Worm (Caenorhabditis elegans) whole organism, L3 larva: ENCODE measurements around the gene H37A05.2.

Source experiments
- R02D3.7 ChIP-seq: fragments of 150-350 bp; optimal IDR thresholded peaks from 2 replicates; lab custom pipeline; 2014; ENCODE audit warnings: missing biosample characterization, missing genetic modification characterization
- ZK546.5 ChIP-seq: sonication (generic microtip); optimal IDR thresholded peaks from 2 replicates; lab custom pipeline; 2017; ENCODE audit warnings: missing biosample characterization, missing genetic modification characterization
- aly-2 ChIP-seq: fragments of 150-350 bp; optimal IDR thresholded peaks from 2 replicates; lab custom pipeline; 2014; ENCODE audit warnings: missing biosample characterization, missing genetic modification characterization
- ama-1 ChIP-seq: fragments of 150-350 bp; optimal IDR thresholded peaks from 2 replicates; lab custom pipeline; 2018
- ceh-16 ChIP-seq: sonication (generic microtip); optimal IDR thresholded peaks from 2 replicates; lab custom pipeline; 2017; ENCODE audit warnings: missing biosample characterization, missing genetic modification characterization
- ceh-28 ChIP-seq: fragments of 150-350 bp; optimal IDR thresholded peaks from 2 replicates; lab custom pipeline; 2014; ENCODE audit warnings: missing biosample characterization, missing genetic modification reagents, missing genetic modification characterization
- ceh-82 ChIP-seq: fragments of 150-350 bp; optimal IDR thresholded peaks from 2 replicates; lab custom pipeline; 2014; ENCODE audit warnings: missing biosample characterization, missing genetic modification characterization
- ceh-9 ChIP-seq: sonication (generic microtip); optimal IDR thresholded peaks from 2 replicates; lab custom pipeline; 2018; ENCODE audit warnings: missing biosample characterization, missing genetic modification characterization
- daf-12 ChIP-seq: fragments of 150-350 bp; optimal IDR thresholded peaks from 2 replicates; lab custom pipeline; 2014; ENCODE audit warnings: missing biosample characterization, missing genetic modification reagents, missing genetic modification characterization
- egl-27 ChIP-seq: sonication (generic microtip); optimal IDR thresholded peaks from 4 replicates; lab custom pipeline; 2017; ENCODE audit warnings: missing biosample characterization, missing genetic modification reagents, missing genetic modification characterization
- egl-5 ChIP-seq: fragments of 150-350 bp; optimal IDR thresholded peaks from 2 replicates; lab custom pipeline; 2017; ENCODE audit warnings: missing biosample characterization, missing genetic modification reagents, missing genetic modification characterization, inconsistent platforms
- elt-1 ChIP-seq: fragments of 150-350 bp; optimal IDR thresholded peaks from 2 replicates; lab custom pipeline; 2014; ENCODE audit warnings: missing biosample characterization, missing genetic modification characterization
- elt-2 ChIP-seq: sonication (generic microtip); optimal IDR thresholded peaks from 2 replicates; lab custom pipeline; 2016; ENCODE audit warnings: missing genetic modification reagents, mild to moderate bottlenecking, missing genetic modification characterization, missing compliant biosample characterization
- elt-3 ChIP-seq, 3 experiments: fragments of 150-350 bp in 1 of 3; sonication (generic microtip) in 2 of 3; optimal IDR thresholded peaks; 2 replicates in 2 of 3; 4 replicates in 1 of 3; lab custom pipeline; 2014 to 2017; ENCODE audit warnings: missing biosample characterization in 3 of 3, missing genetic modification characterization in 3 of 3
- eor-1 ChIP-seq, 2 experiments: fragments of 150-350 bp; optimal IDR thresholded peaks; 2 replicates each; lab custom pipeline; 2014 to 2018; ENCODE audit warnings: missing biosample characterization in 2 of 2, missing genetic modification characterization in 2 of 2
- fkh-10 ChIP-seq: sonication (generic microtip); optimal IDR thresholded peaks from 2 replicates; lab custom pipeline; 2017; ENCODE audit warnings: missing biosample characterization, missing genetic modification reagents, missing genetic modification characterization
- fkh-2 ChIP-seq: fragments of 150-350 bp; optimal IDR thresholded peaks from 2 replicates; lab custom pipeline; 2014; ENCODE audit warnings: missing biosample characterization, missing genetic modification reagents, missing genetic modification characterization
- fos-1 ChIP-seq: fragments of 150-350 bp; optimal IDR thresholded peaks from 2 replicates; lab custom pipeline; 2014; ENCODE audit warnings: missing biosample characterization, missing genetic modification characterization
- hmg-11 ChIP-seq: sonication (generic microtip); optimal IDR thresholded peaks from 2 replicates; lab custom pipeline; 2016; ENCODE audit warnings: missing genetic modification characterization, missing compliant biosample characterization
- jun-1 ChIP-seq: fragments of 150-350 bp; optimal IDR thresholded peaks from 2 replicates; lab custom pipeline; 2014; ENCODE audit warnings: missing biosample characterization, missing genetic modification reagents, missing genetic modification characterization
- lin-15B ChIP-seq: fragments of 150-350 bp; optimal IDR thresholded peaks from 2 replicates; lab custom pipeline; 2014; ENCODE audit warnings: missing biosample characterization, missing genetic modification characterization
- lin-39 ChIP-seq: fragments of 150-350 bp; optimal IDR thresholded peaks from 2 replicates; lab custom pipeline; 2018; ENCODE audit warnings: missing biosample characterization, missing genetic modification reagents, missing genetic modification characterization
- lsy-12 ChIP-seq: sonication (generic microtip); optimal IDR thresholded peaks from 2 replicates; lab custom pipeline; 2016; ENCODE audit warnings: mild to moderate bottlenecking, missing genetic modification characterization, missing compliant biosample characterization
- mdl-1 ChIP-seq: fragments of 150-350 bp; optimal IDR thresholded peaks from 2 replicates; lab custom pipeline; 2014; ENCODE audit warnings: missing biosample characterization, missing genetic modification characterization
- mml-1 ChIP-seq: fragments of 150-350 bp; sonication (generic microtip); optimal IDR thresholded peaks from 3 replicates; lab custom pipeline; 2014; ENCODE audit warnings: missing biosample characterization, missing genetic modification characterization
- nfya-1 ChIP-seq: sonication (generic microtip); optimal IDR thresholded peaks from 2 replicates; lab custom pipeline; 2017; ENCODE audit warnings: missing genetic modification characterization, mild to moderate bottlenecking, missing compliant biosample characterization, antibody characterized with exemption, moderate library complexity; ENCODE audit not compliant: insufficient read depth
- nhr-11 ChIP-seq: fragments of 150-350 bp; optimal IDR thresholded peaks from 2 replicates; lab custom pipeline; 2014; ENCODE audit warnings: missing biosample characterization, missing genetic modification characterization
- nhr-12 ChIP-seq: fragments of 150-350 bp; optimal IDR thresholded peaks from 2 replicates; lab custom pipeline; 2014; ENCODE audit warnings: missing biosample characterization, missing genetic modification characterization
- nhr-23 ChIP-seq: fragments of 150-350 bp; optimal IDR thresholded peaks from 2 replicates; lab custom pipeline; 2014; ENCODE audit warnings: missing biosample characterization, missing genetic modification reagents, missing genetic modification characterization
- nhr-237 ChIP-seq: fragments of 150-350 bp; optimal IDR thresholded peaks from 2 replicates; lab custom pipeline; 2014; ENCODE audit warnings: missing biosample characterization, missing genetic modification characterization
- nhr-25 ChIP-seq: sonication (generic microtip); optimal IDR thresholded peaks from 2 replicates; lab custom pipeline; 2017; ENCODE audit warnings: missing biosample characterization, missing genetic modification characterization
- nhr-28 ChIP-seq: fragments of 150-350 bp; optimal IDR thresholded peaks from 2 replicates; lab custom pipeline; 2014; ENCODE audit warnings: missing biosample characterization, missing genetic modification characterization
- nhr-43 ChIP-seq: sonication (generic microtip); optimal IDR thresholded peaks from 2 replicates; lab custom pipeline; 2016; ENCODE audit warnings: mild to moderate bottlenecking, missing genetic modification characterization, missing compliant biosample characterization; ENCODE audit not compliant: poor library complexity, severe bottlenecking
- nhr-67 ChIP-seq: fragments of 150-350 bp; optimal IDR thresholded peaks from 2 replicates; lab custom pipeline; 2014; ENCODE audit warnings: missing biosample characterization, missing genetic modification characterization
- nhr-76 ChIP-seq: fragments of 150-350 bp; sonication (generic microtip); optimal IDR thresholded peaks from 5 replicates; lab custom pipeline; 2014; ENCODE audit warnings: missing biosample characterization, missing genetic modification characterization
- nhr-77 ChIP-seq: fragments of 150-350 bp; optimal IDR thresholded peaks from 2 replicates; lab custom pipeline; 2014; ENCODE audit warnings: missing biosample characterization, missing genetic modification characterization
- pha-4 ChIP-seq: fragments of 150-350 bp; optimal IDR thresholded peaks from 2 replicates; lab custom pipeline; 2014; ENCODE audit warnings: missing biosample characterization, missing genetic modification reagents, missing genetic modification characterization
- pqm-1 ChIP-seq: fragments of 150-350 bp; optimal IDR thresholded peaks from 2 replicates; lab custom pipeline; 2017; ENCODE audit warnings: missing biosample characterization, missing genetic modification characterization, inconsistent platforms
- sea-2 ChIP-seq: fragments of 150-350 bp; sonication (generic microtip); optimal IDR thresholded peaks from 4 replicates; lab custom pipeline; 2014; ENCODE audit warnings: missing biosample characterization, missing genetic modification reagents, missing genetic modification characterization
- skn-1 ChIP-seq: fragments of 150-350 bp; optimal IDR thresholded peaks from 2 replicates; lab custom pipeline; 2014; ENCODE audit warnings: missing biosample characterization, missing genetic modification characterization
- snpc-4 ChIP-seq: fragments of 150-350 bp; optimal IDR thresholded peaks from 2 replicates; lab custom pipeline; 2014; ENCODE audit warnings: missing biosample characterization, missing genetic modification characterization
- tbx-2 ChIP-seq: sonication (generic microtip); optimal IDR thresholded peaks from 2 replicates; lab custom pipeline; 2016; ENCODE audit warnings: mild to moderate bottlenecking, missing genetic modification characterization, missing compliant biosample characterization
- unc-39 ChIP-seq: sonication (generic microtip); optimal IDR thresholded peaks from 4 replicates; lab custom pipeline; 2017; ENCODE audit warnings: missing biosample characterization, missing genetic modification characterization
- unc-62 ChIP-seq: fragments of 150-350 bp; sonication (generic microtip); optimal IDR thresholded peaks from 4 replicates; lab custom pipeline; 2014; ENCODE audit warnings: missing biosample characterization, missing genetic modification reagents, missing genetic modification characterization
- zag-1 ChIP-seq: fragments of 150-350 bp; optimal IDR thresholded peaks from 2 replicates; lab custom pipeline; 2014; ENCODE audit warnings: missing biosample characterization, missing genetic modification characterization
- ztf-11 ChIP-seq: fragments of 150-350 bp; optimal IDR thresholded peaks from 2 replicates; lab custom pipeline; 2014; ENCODE audit warnings: missing biosample characterization, missing genetic modification characterization
- ztf-4 ChIP-seq: fragments of 150-350 bp; optimal IDR thresholded peaks from 2 replicates; lab custom pipeline; 2014; ENCODE audit warnings: missing biosample characterization, missing genetic modification characterization

H37A05.2 gene

DNA sequence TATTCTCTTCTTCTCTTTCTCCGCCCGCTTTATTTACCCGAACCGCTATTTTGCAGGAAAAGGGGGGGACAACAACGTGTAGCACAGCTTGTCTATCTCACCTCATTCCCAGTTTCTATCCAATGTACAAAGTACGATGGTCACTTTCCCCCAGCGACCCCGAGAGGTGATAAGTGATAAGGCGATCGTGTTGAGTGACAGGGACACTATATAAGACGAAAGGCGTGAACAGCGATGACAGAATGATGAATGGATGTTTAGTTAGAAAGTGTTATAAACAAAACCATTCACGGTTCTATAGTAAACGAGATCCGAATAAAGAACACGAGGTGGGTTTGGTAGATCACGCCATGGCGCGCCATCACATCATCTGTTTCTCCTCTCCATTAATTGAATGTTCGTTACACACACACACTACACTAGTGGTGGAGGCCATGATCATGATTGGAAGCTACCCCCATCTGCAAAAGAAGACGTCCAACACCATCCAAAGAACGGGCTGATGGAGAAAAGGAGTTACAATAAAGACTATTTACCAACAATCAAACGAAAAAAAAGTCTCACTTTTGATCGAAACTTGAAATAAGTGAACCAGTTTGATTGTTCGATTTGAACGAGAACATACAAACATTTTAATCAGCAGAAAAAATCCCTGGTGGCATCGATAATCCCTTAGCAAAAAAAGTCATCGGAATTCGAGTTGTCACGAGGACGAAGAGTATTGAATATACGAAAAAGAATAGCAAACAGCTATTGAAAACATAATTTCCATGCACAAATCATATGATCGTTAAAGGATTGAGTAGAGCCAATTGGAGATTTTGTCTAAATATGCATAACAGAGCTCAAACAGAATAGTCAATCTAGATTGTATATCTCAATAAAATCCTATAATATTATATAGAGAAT lies 22.6 kb upstream of the H37A05.2 start (continued):
- TF ChIP-seq nhr-76 (no peak), ceh-82 (tag; lab: Kevin White, UChicago) (no peak), elt-1 (tag; lab: Kevin White, UChicago) (no peak), pha-4 (peak; percentile 52), fkh-2 (tag; lab: Kevin White, UChicago) (no peak), snpc-4 (tag; lab: Kevin White, UChicago) (no peak), ceh-28 (tag; lab: Kevin White, UChicago) (peak; percentile 45), hmg-11 (no peak), nfya-1 (tag; lab: Kevin White, UChicago) (peak; percentile 39), nhr-25 (tag; lab: Kevin White, UChicago) (peak; percentile 98), egl-27 (tag; lab: Kevin White, UChicago) (peak; percentile 25)

DNA sequence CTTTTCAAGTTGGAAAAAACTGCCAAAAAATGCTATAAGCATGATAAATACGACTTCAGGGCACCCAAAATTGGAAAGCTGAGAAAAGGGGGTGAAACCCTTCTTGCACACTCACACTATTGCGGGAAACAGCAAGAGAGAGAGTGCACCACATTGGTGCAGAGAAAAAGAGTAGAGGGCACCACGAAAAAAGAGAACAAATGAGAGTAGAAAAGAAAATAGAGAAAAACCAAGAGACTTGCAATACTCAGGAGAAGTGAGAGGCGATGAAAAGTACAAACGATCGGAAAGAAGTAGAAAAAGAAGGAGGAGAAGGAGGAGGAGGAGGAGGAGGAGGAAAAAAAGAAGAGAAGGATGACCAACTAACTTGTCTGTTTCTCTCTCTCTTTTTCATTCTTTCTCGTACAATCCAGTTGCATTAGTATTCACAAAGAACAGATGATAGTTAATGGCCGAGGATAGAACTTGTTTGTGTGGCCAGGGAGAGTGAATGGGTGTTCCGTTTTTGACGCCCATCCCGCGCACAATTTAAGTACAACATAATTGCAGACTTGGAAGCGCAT lies 21.2 kb upstream of the H37A05.2 start:
- TF ChIP-seq R02D3.7 (tag; lab: Kevin White, UChicago) = peak; percentile 14
- TF ChIP-seq jun-1 (tag; lab: Kevin White, UChicago) = peak; percentile 7
- TF ChIP-seq mml-1 (tag; lab: Kevin White, UChicago) = no peak
- no peak for TF ChIP-seq nhr-12
- TF ChIP-seq ceh-16 (tag; lab: Kevin White, UChicago) = no peak
- TF ChIP-seq pqm-1 (tag; lab: Kevin White, UChicago) = peak; percentile 1
- TF ChIP-seq fos-1 (tag; lab: Kevin White, UChicago) = no peak
- peak; percentile 84 for TF ChIP-seq nhr-23 (tag; lab: Kevin White, UChicago)
- no peak for TF ChIP-seq nhr-67 (tag; lab: Kevin White, UChicago)
- no peak for TF ChIP-seq daf-12 (tag; lab: Kevin White, UChicago)
- TF ChIP-seq ceh-82 (tag; lab: Kevin White, UChicago) = no peak
- peak; percentile 51 for TF ChIP-seq ceh-28 (tag; lab: Kevin White, UChicago)
- no peak for TF ChIP-seq nhr-237 (tag; lab: Kevin White, UChicago)
- peak; percentile 11 for TF ChIP-seq mdl-1 (tag; lab: Kevin White, UChicago)
- TF ChIP-seq lin-39 (tag; lab: Kevin White, UChicago) = peak; percentile 70
- TF ChIP-seq lin-15B (tag; lab: Kevin White, UChicago) = peak; percentile 61
- TF ChIP-seq nhr-11 = peak; percentile 22
- peak; percentile 80 for TF ChIP-seq nfya-1 (tag; lab: Kevin White, UChicago)
- peak; percentile 81 for TF ChIP-seq nhr-25 (tag; lab: Kevin White, UChicago)
- no peak for TF ChIP-seq ZK546.5
- TF ChIP-seq nhr-43 (tag; lab: Kevin White, UChicago) = peak; percentile 75
- TF ChIP-seq eor-1 (tag; optimal IDR thresholded peaks at IDR 0.05; lab: Kevin White, UChicago) = no peak
- TF ChIP-seq sea-2 = no peak
- no peak for TF ChIP-seq elt-3 (tag; optimal IDR thresholded peaks at IDR 0.05; lab: Kevin White, UChicago)
- TF ChIP-seq fkh-10 (GFP tag; lab: Kevin White, UChicago) = peak; percentile 51
- no peak for TF ChIP-seq ceh-9
- no peak for TF ChIP-seq ztf-4
- TF ChIP-seq unc-62 (GFP tag; lab: Kevin White, UChicago) = peak; percentile 24
- TF ChIP-seq ztf-11 (tag; lab: Kevin White, UChicago) = no peak
- peak; percentile 61 for TF ChIP-seq elt-1 (tag; lab: Kevin White, UChicago)
- peak; percentile 21 for TF ChIP-seq nhr-28 (tag; lab: Kevin White, UChicago)
- TF ChIP-seq egl-27 (tag; lab: Kevin White, UChicago) = no peak
- TF ChIP-seq hmg-11 = peak; percentile 47
- peak; percentile 70 for TF ChIP-seq egl-5 (tag; lab: Kevin White, UChicago)
- TF ChIP-seq nhr-76 = no peak
- peak; percentile 83 for TF ChIP-seq pha-4
- TF ChIP-seq unc-39 = no peak
- no peak for TF ChIP-seq fkh-2 (tag; lab: Kevin White, UChicago)
- TF ChIP-seq ama-1 (lab: Kevin White, UChicago) = peak; percentile 63
- TF ChIP-seq lsy-12 (tag; lab: Kevin White, UChicago) = peak; percentile 52
- TF ChIP-seq nhr-77 (tag; lab: Kevin White, UChicago) = no peak
- TF ChIP-seq elt-2 = peak; percentile 28
- TF ChIP-seq tbx-2 (tag; lab: Kevin White, UChicago) = peak; percentile 9
- no peak for TF ChIP-seq skn-1 (tag; lab: Kevin White, UChicago)
- peak; percentile 37 for TF ChIP-seq snpc-4 (tag; lab: Kevin White, UChicago)
- no peak for TF ChIP-seq zag-1 (tag; lab: Kevin White, UChicago)
- no peak for TF ChIP-seq aly-2 (tag; lab: Kevin White, UChicago)
